Worm (Caenorhabditis elegans) whole organism, L4 larva: ENCODE data around the gene Y44A6C.1.

Experiments used
- F49E8.2 ChIP-seq: sonication (generic microtip); optimal IDR thresholded peaks from 2 replicates; lab custom pipeline; 2016; ENCODE audit warnings: missing compliant biosample characterization, mild to moderate bottlenecking, missing genetic modification characterization, borderline replicate concordance
- T26A8.4 ChIP-seq: fragments of 200-800 bp; sonication (Bioruptor generic); IDR thresholded peaks from 2 replicates; pipeline ENCODE4 v1.3.6; 2022; ENCODE audit warnings: missing genetic modification characterization, missing compliant biosample characterization
- ces-1 ChIP-seq: fragments of 150-350 bp; sonication (generic microtip); optimal IDR thresholded peaks from 4 replicates; lab custom pipeline; 2014; ENCODE audit warnings: missing biosample characterization, missing genetic modification reagents, missing genetic modification characterization
- egl-27 ChIP-seq: sonication (generic microtip); optimal IDR thresholded peaks from 3 replicates; lab custom pipeline; 2017; ENCODE audit warnings: missing biosample characterization, missing genetic modification reagents, missing genetic modification characterization
- hmg-1.1 ChIP-seq: fragments of 200-800 bp; sonication (Bioruptor generic); IDR thresholded peaks from 2 replicates; pipeline ENCODE4 v1.3.6; 2022; ENCODE audit warnings: missing genetic modification reagents, missing genetic modification characterization, missing compliant biosample characterization
- nhr-11 ChIP-seq: fragments of 150-350 bp; optimal IDR thresholded peaks from 2 replicates; lab custom pipeline; 2014; ENCODE audit warnings: missing biosample characterization, missing genetic modification characterization
- nhr-25 ChIP-seq: sonication (generic microtip); optimal IDR thresholded peaks from 2 replicates; lab custom pipeline; 2017; ENCODE audit warnings: missing genetic modification characterization, mild to moderate bottlenecking, missing compliant biosample characterization, antibody characterized with exemption, moderate library complexity, borderline replicate concordance; ENCODE audit not compliant: insufficient read depth
- nhr-28 ChIP-seq: fragments of 150-350 bp; optimal IDR thresholded peaks from 2 replicates; lab custom pipeline; 2014; ENCODE audit warnings: missing biosample characterization, missing genetic modification characterization
- zag-1 ChIP-seq: fragments of 150-350 bp; optimal IDR thresholded peaks from 2 replicates; lab custom pipeline; 2014; ENCODE audit warnings: missing biosample characterization, missing genetic modification characterization
- zfp-2 ChIP-seq: sonication (generic microtip); optimal IDR thresholded peaks from 2 replicates; lab custom pipeline; 2016; ENCODE audit warnings: mild to moderate bottlenecking, missing genetic modification characterization, missing compliant biosample characterization

ce11 chrV:20713620-20714019 is at the start of gene Y44A6C.1:
- TF ChIP-seq zag-1 (no peak), nhr-11 (tag; lab: Kevin White, UChicago) (no peak), hmg-1.1 (GFP tag; lab: Robert Waterston, UW) (no peak), T26A8.4 (no peak), F49E8.2 (tag; lab: Kevin White, UChicago) (no peak), ces-1 (no peak), nhr-25 (tag; lab: Kevin White, UChicago) (no peak), nhr-28 (tag; lab: Kevin White, UChicago) (no peak), egl-27 (tag; lab: Kevin White, UChicago) (no peak), zfp-2 (no peak)
